Worm (Caenorhabditis elegans) whole organism, young adult: ENCODE results near the gene F13D12.5.
A peak's percentile ranks its signal among the peaks of the same experiment; 100 is the strongest.

Source experiments
- B0019.2 ChIP-seq: fragments of 200-800 bp; sonication (Bioruptor generic); conservative IDR thresholded peaks from 2 replicates; pipeline ENCODE4 v1.3.6; 2022; ENCODE audit warnings: missing genetic modification reagents, missing genetic modification characterization, missing compliant biosample characterization
- B0336.3 ChIP-seq: fragments of 200-800 bp; sonication (Bioruptor generic); IDR thresholded peaks from 2 replicates; pipeline ENCODE4 v1.3.6; 2022; ENCODE audit warnings: missing genetic modification characterization, missing compliant biosample characterization
- C06A6.2 ChIP-seq: fragments of 200-800 bp; sonication (Bioruptor generic); conservative IDR thresholded peaks from 2 replicates; pipeline ENCODE4 v1.3.6; 2022; ENCODE audit warnings: missing genetic modification characterization, missing compliant biosample characterization
- F10E7.11 ChIP-seq: sonication (generic microtip); optimal IDR thresholded peaks from 2 replicates; lab custom pipeline; 2017; ENCODE audit warnings: mild to moderate bottlenecking, missing genetic modification characterization, moderate library complexity, missing compliant biosample characterization
- F22D6.2 ChIP-seq: sonication (generic microtip); optimal IDR thresholded peaks from 2 replicates; lab custom pipeline; 2016; ENCODE audit warnings: mild to moderate bottlenecking, missing genetic modification characterization, missing compliant biosample characterization
- F37B4.10 ChIP-seq: fragments of 200-800 bp; sonication (Bioruptor generic); IDR thresholded peaks from 2 replicates; pipeline ENCODE4 v1.3.6; 2022; ENCODE audit warnings: missing genetic modification characterization, missing compliant biosample characterization
- K11D2.4 ChIP-seq: fragments of 200-800 bp; sonication (Bioruptor generic); IDR thresholded peaks from 2 replicates; pipeline ENCODE4 v1.3.6; 2022; ENCODE audit warnings: missing genetic modification reagents, missing genetic modification characterization, missing compliant biosample characterization
- K12H6.12 ChIP-seq: fragments of 200-800 bp; sonication (Bioruptor generic); optimal IDR thresholded peaks from 2 replicates; lab custom pipeline; 2018; ENCODE audit warnings: mild to moderate bottlenecking, missing genetic modification characterization, missing compliant biosample characterization
- T26A5.8 ChIP-seq: sonication (generic microtip); optimal IDR thresholded peaks from 2 replicates; lab custom pipeline; 2016; ENCODE audit warnings: missing genetic modification characterization, missing compliant biosample characterization
- Y95B8A.8 ChIP-seq: fragments of 200-800 bp; sonication (Bioruptor generic); IDR thresholded peaks from 2 replicates; pipeline ENCODE4 v1.3.6; 2022; ENCODE audit warnings: missing genetic modification reagents, missing genetic modification characterization, missing compliant biosample characterization
- akir-1 ChIP-seq: fragments of 200-800 bp; sonication (Bioruptor generic); optimal IDR thresholded peaks from 2 replicates; lab custom pipeline; 2018; ENCODE audit warnings: mild to moderate bottlenecking, missing genetic modification characterization, moderate library complexity, missing compliant biosample characterization
- aptf-3 ChIP-seq: fragments of 200-800 bp; sonication (Bioruptor generic); IDR thresholded peaks from 2 replicates; pipeline ENCODE4 v1.3.6; 2022; ENCODE audit warnings: missing genetic modification characterization, missing compliant biosample characterization
- attf-6 ChIP-seq: fragments of 200-800 bp; sonication (Bioruptor generic); IDR thresholded peaks from 2 replicates; pipeline ENCODE4 v1.3.6; 2022; ENCODE audit warnings: missing genetic modification reagents, missing genetic modification characterization, missing compliant biosample characterization
- cebp-1 ChIP-seq, 2 experiments: fragments of 200-800 bp in 1 of 2; sonication (Bioruptor generic) in 1 of 2; sonication (generic microtip) in 1 of 2; IDR thresholded peaks in 1 of 2; optimal IDR thresholded peaks in 1 of 2; 2 replicates each; pipeline versions ENCODE4 v1.3.6 to Lab custom; 2017 to 2022; ENCODE audit warnings: missing compliant biosample characterization in 2 of 2, missing genetic modification characterization in 2 of 2, mild to moderate bottlenecking in 1 of 2, missing genetic modification reagents in 1 of 2, moderate library complexity in 1 of 2
- cebp-2 ChIP-seq: fragments of 200-800 bp; sonication (Bioruptor generic); IDR thresholded peaks from 2 replicates; pipeline ENCODE4 v1.3.6; 2022; ENCODE audit warnings: missing genetic modification characterization, missing compliant biosample characterization
- ceh-100 ChIP-seq: fragments of 200-800 bp; sonication (Bioruptor generic); IDR thresholded peaks from 2 replicates; pipeline ENCODE4 v1.3.6; 2022; ENCODE audit warnings: missing genetic modification reagents, missing genetic modification characterization, missing compliant biosample characterization
- ceh-40 ChIP-seq: fragments of 200-800 bp; sonication (Bioruptor generic); IDR thresholded peaks from 2 replicates; pipeline ENCODE4 v1.3.6; 2022; ENCODE audit warnings: missing genetic modification characterization, missing compliant biosample characterization
- ceh-91 ChIP-seq: fragments of 200-800 bp; sonication (Bioruptor generic); IDR thresholded peaks from 2 replicates; pipeline ENCODE4 v1.3.6; 2022; ENCODE audit warnings: missing genetic modification reagents, missing genetic modification characterization, missing compliant biosample characterization
- chd-7 ChIP-seq: sonication (generic microtip); optimal IDR thresholded peaks from 2 replicates; lab custom pipeline; 2016; ENCODE audit warnings: mild to moderate bottlenecking, missing genetic modification characterization, moderate library complexity, missing compliant biosample characterization
- die-1 ChIP-seq: sonication (generic microtip); optimal IDR thresholded peaks from 2 replicates; lab custom pipeline; 2016; ENCODE audit warnings: missing genotype, mild to moderate bottlenecking, missing genetic modification characterization, missing compliant biosample characterization
- dpff-1 ChIP-seq: sonication (generic microtip); optimal IDR thresholded peaks from 2 replicates; lab custom pipeline; 2017; ENCODE audit warnings: mild to moderate bottlenecking, missing genetic modification characterization, missing compliant biosample characterization
- efl-1 ChIP-seq: fragments of 150-350 bp; optimal IDR thresholded peaks from 2 replicates; lab custom pipeline; 2014; ENCODE audit warnings: missing biosample characterization, missing genetic modification reagents, missing genetic modification characterization
- egl-44 ChIP-seq: fragments of 200-800 bp; sonication (Bioruptor generic); IDR thresholded peaks from 2 replicates; pipeline ENCODE4 v1.3.6; 2022; ENCODE audit warnings: missing genetic modification reagents, missing genetic modification characterization, missing compliant biosample characterization
- gei-17 ChIP-seq: fragments of 200-800 bp; sonication (Bioruptor generic); optimal IDR thresholded peaks from 2 replicates; lab custom pipeline; 2018; ENCODE audit warnings: mild to moderate bottlenecking, missing genetic modification characterization, missing compliant biosample characterization
- him-1 ChIP-seq: sonication (generic microtip); optimal IDR thresholded peaks from 2 replicates; lab custom pipeline; 2016; ENCODE audit warnings: missing genotype, missing genetic modification reagents, missing genetic modification characterization, missing compliant biosample characterization
- hmg-1.2 ChIP-seq: fragments of 200-800 bp; sonication (Bioruptor generic); IDR thresholded peaks from 2 replicates; pipeline ENCODE4 v1.3.6; 2022; ENCODE audit warnings: missing genetic modification reagents, missing genetic modification characterization, missing compliant biosample characterization
- hmg-20 ChIP-seq: fragments of 200-800 bp; sonication (Bioruptor generic); IDR thresholded peaks from 2 replicates; pipeline ENCODE4 v1.3.6; 2022; ENCODE audit warnings: missing genetic modification reagents, missing genetic modification characterization, missing compliant biosample characterization
- hsf-1 ChIP-seq: fragments of 200-800 bp; sonication (Bioruptor generic); IDR thresholded peaks from 2 replicates; pipeline ENCODE4 v1.3.6; 2022; ENCODE audit warnings: missing genetic modification reagents, missing genetic modification characterization, missing compliant biosample characterization
- let-526 ChIP-seq: fragments of 200-800 bp; sonication (Bioruptor generic); IDR thresholded peaks from 2 replicates; pipeline ENCODE4 v1.3.6; 2022; ENCODE audit warnings: missing genetic modification reagents, missing genetic modification characterization, missing compliant biosample characterization
- lin-26 ChIP-seq: fragments of 200-800 bp; sonication (Bioruptor generic); IDR thresholded peaks from 2 replicates; pipeline ENCODE4 v1.3.6; 2022; ENCODE audit warnings: missing genetic modification reagents, missing genetic modification characterization, missing compliant biosample characterization
- lin-35 ChIP-seq, 3 experiments: fragments of 150-350 bp in 2 of 3; sonication (generic microtip) in 1 of 3; optimal IDR thresholded peaks; 2 replicates each; lab custom pipeline; 2014 to 2018; ENCODE audit warnings: missing biosample characterization in 3 of 3, missing genetic modification characterization in 3 of 3, missing genetic modification reagents in 3 of 3
- lin-40 ChIP-seq: sonication (generic microtip); optimal IDR thresholded peaks from 2 replicates; lab custom pipeline; 2016; ENCODE audit warnings: missing genetic modification characterization, mild to moderate bottlenecking, missing compliant biosample characterization, missing genotype, missing genetic modification reagents
- mcd-1 ChIP-seq: fragments of 200-800 bp; sonication (Bioruptor generic); IDR thresholded peaks from 2 replicates; pipeline ENCODE4 v1.3.6; 2022; ENCODE audit warnings: missing genetic modification reagents, missing genetic modification characterization, missing compliant biosample characterization
- nfya-2 ChIP-seq: fragments of 200-800 bp; sonication (Bioruptor generic); IDR thresholded peaks from 2 replicates; pipeline ENCODE4 v1.3.6; 2022; ENCODE audit warnings: missing genetic modification reagents, missing genetic modification characterization, missing compliant biosample characterization
- nhr-120 ChIP-seq: fragments of 200-800 bp; sonication (Bioruptor generic); IDR thresholded peaks from 2 replicates; pipeline ENCODE4 v1.3.6; 2022; ENCODE audit warnings: missing genetic modification characterization, missing compliant biosample characterization
- pha-4 ChIP-seq: fragments of 150-350 bp; sonication (generic microtip); optimal IDR thresholded peaks from 2 replicates; lab custom pipeline; 2014; ENCODE audit warnings: missing biosample characterization, missing genetic modification reagents, missing genetic modification characterization
- sdz-38 ChIP-seq: sonication (generic microtip); optimal IDR thresholded peaks from 2 replicates; lab custom pipeline; 2016; ENCODE audit warnings: missing genotype, missing genetic modification characterization, missing compliant biosample characterization
- snpc-4 ChIP-seq, 5 experiments: fragments of 150-350 bp in 1 of 5; sonication (generic microtip) in 4 of 5; optimal IDR thresholded peaks; 2 replicates each; lab custom pipeline; 2014 to 2018; ENCODE audit warnings: missing genetic modification characterization in 5 of 5, missing biosample characterization in 3 of 5, antibody characterized with exemption in 2 of 5, mild to moderate bottlenecking in 2 of 5, missing compliant biosample characterization in 2 of 5, missing genotype in 2 of 5, moderate library complexity in 2 of 5, missing genetic modification reagents in 1 of 5
- zfh-2 ChIP-seq: fragments of 200-800 bp; sonication (Bioruptor generic); conservative IDR thresholded peaks from 2 replicates; pipeline ENCODE4 v1.3.6; 2022; ENCODE audit warnings: missing genetic modification reagents, missing genetic modification characterization, missing compliant biosample characterization
- zim-3 ChIP-seq: sonication (generic microtip); optimal IDR thresholded peaks from 2 replicates; lab custom pipeline; 2017; ENCODE audit warnings: mild to moderate bottlenecking, missing genetic modification characterization, moderate library complexity, missing compliant biosample characterization
- ztf-3 ChIP-seq: fragments of 200-800 bp; sonication (Bioruptor generic); optimal IDR thresholded peaks from 2 replicates; lab custom pipeline; 2018; ENCODE audit warnings: mild to moderate bottlenecking, missing genetic modification characterization, missing compliant biosample characterization
- ztf-6 ChIP-seq: fragments of 200-800 bp; sonication (Bioruptor generic); IDR thresholded peaks from 2 replicates; pipeline ENCODE4 v1.3.6; 2022; ENCODE audit warnings: missing genetic modification reagents, missing genetic modification characterization, missing compliant biosample characterization

F13D12.5 gene

DNA sequence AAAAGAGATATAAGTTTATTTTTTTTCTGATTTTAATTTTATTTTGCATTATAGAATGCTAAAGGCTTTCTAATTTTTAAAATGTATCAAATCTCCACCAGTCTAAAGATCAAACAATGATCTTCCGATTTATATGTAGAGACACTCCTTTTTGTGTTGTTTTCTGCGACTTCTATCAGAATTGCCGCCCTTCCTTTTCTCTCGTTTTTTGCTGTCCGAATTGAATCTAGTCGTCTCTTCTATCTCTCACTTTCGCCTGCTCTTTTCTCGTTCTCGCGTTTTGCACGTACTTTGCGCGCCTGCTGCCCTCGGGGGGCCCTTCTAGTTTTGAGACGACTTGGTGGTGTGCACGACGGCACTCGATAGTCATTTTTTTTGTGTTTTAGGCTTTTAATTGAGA is 2.3 kb upstream of the F13D12.5 start:
- TF ChIP-seq gei-17 (GFP tag; lab: Kevin White, UChicago), result no peak
- no peak for TF ChIP-seq nfya-2
- peak; percentile 26 for TF ChIP-seq K12H6.12 (tag; lab: Kevin White, UChicago)
- no peak for TF ChIP-seq cebp-1 (GFP tag; IDR thresholded peaks at IDR 0.05; lab: Robert Waterston, UW)
- TF ChIP-seq cebp-1 (tag; optimal IDR thresholded peaks at IDR 0.05; lab: Kevin White, UChicago), result peak; percentile 33
- peak; percentile 34 for TF ChIP-seq lin-40 (tag; lab: Kevin White, UChicago)
- TF ChIP-seq hmg-1.2 (GFP tag; lab: Robert Waterston, UW), result peak; percentile 53; the same call in 1 of the 2 replicates
- TF ChIP-seq zfh-2 (GFP tag; lab: Robert Waterston, UW), result 0 out of 2 replicates have a peak, but pooled peaks have one; percentile 40
- TF ChIP-seq lin-35 (GFP tag; optimal IDR thresholded peaks at IDR 0.05; lab: Kevin White, UChicago), result peak in 1 of 3 experiments; percentile 9
- no peak for TF ChIP-seq hmg-20 (GFP tag; lab: Robert Waterston, UW)
- TF ChIP-seq efl-1, result peak; percentile 29
- TF ChIP-seq snpc-4 (GFP tag; optimal IDR thresholded peaks at IDR 0.05; lab: Kevin White, UChicago), result no peak
- peak in 1 of 4 experiments; percentile 5 for TF ChIP-seq snpc-4 (tag; optimal IDR thresholded peaks at IDR 0.05; lab: Kevin White, UChicago)

- TF ChIP-seq hmg-20 (GFP tag; lab: Robert Waterston, UW) (no peak), zfh-2 (GFP tag; lab: Robert Waterston, UW) (peak; percentile 52; the same call in 1 of the 2 replicates), lin-26 (GFP tag; lab: Robert Waterston, UW) (no peak), zim-3 (no peak), chd-7 (tag; lab: Kevin White, UChicago) (peak; percentile 3)
Measured at ce11 chrII:11725615-11726014, 999 bp upstream of the F13D12.5 start.

DNA sequence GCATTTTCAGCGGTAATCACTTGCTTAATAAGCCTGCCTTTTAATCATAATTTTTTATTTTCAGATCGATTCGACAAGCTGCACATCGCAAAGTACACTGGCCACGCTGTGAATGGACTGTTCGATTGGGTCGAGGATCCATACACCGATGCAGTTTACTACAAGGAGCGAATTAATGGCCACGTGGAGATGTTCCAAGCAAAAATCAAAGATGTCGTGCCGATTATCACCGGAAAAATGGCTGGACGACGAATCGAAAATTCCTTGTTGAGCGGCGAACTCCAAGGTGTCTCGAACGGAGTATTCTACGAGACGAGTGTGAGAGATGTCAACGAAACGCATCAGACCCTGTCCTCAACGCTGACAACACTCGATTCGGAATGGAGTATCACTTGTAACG is 824 bp downstream of the F13D12.5 start:
- no peak for TF ChIP-seq T26A5.8 (tag; lab: Kevin White, UChicago)
- no peak for TF ChIP-seq pha-4 (tag; lab: Kevin White, UChicago)
- no peak for TF ChIP-seq B0019.2 (GFP tag; lab: Robert Waterston, UW)
- no peak for TF ChIP-seq egl-44 (GFP tag; lab: Robert Waterston, UW)
- TF ChIP-seq K11D2.4, result no peak
- no peak for TF ChIP-seq let-526 (GFP tag; lab: Robert Waterston, UW)
- no peak for TF ChIP-seq aptf-3 (GFP tag; lab: Robert Waterston, UW)

ce11 chrII:11728545-11729105 is 2.0 kb downstream of the F13D12.5 start, which contains the start of gene alh-8:
TSS of gene alh-8 (plus strand) at chrII:11729055.
- TF ChIP-seq dpff-1 (tag; lab: Kevin White, UChicago) (no peak), C06A6.2 (GFP tag; lab: Robert Waterston, UW) (no peak), F22D6.2 (tag; lab: Kevin White, UChicago) (peak; percentile 42), hmg-20 (GFP tag; lab: Robert Waterston, UW) (no peak), B0336.3 (GFP tag; lab: Robert Waterston, UW) (no peak; the same call in 1 of the 2 replicates), F37B4.10 (GFP tag; lab: Robert Waterston, UW) (no peak), ceh-100 (GFP tag; lab: Robert Waterston, UW) (no peak), him-1 (tag; lab: Kevin White, UChicago) (no peak), ztf-6 (GFP tag; lab: Robert Waterston, UW) (no peak), akir-1 (GFP tag; lab: Kevin White, UChicago) (no peak), sdz-38 (tag; lab: Kevin White, UChicago) (no peak), T26A5.8 (tag; lab: Kevin White, UChicago) (no peak), Y95B8A.8 (GFP tag; lab: Robert Waterston, UW) (0 out of 2 replicates have a peak, but pooled peaks have one; percentile 43), F10E7.11 (tag; lab: Kevin White, UChicago) (peak; percentile 51), cebp-2 (no peak), nhr-120 (GFP tag; lab: Robert Waterston, UW) (no peak), hsf-1 (no peak; the same call in 1 of the 2 replicates), ceh-40 (GFP tag; lab: Robert Waterston, UW) (no peak), ztf-3 (GFP tag; lab: Kevin White, UChicago) (no peak), ceh-91 (GFP tag; lab: Robert Waterston, UW) (no peak), zim-3 (no peak), lin-35 (GFP tag; optimal IDR thresholded peaks at IDR 0.05; lab: Kevin White, UChicago) (no peak), gei-17 (GFP tag; lab: Kevin White, UChicago) (peak; percentile 30), attf-6 (no peak), mcd-1 (peak; percentile 62), die-1 (tag; lab: Kevin White, UChicago) (peak; percentile 42)
